Fruit fly (Drosophila melanogaster): ENCODE measurements around the gene Diap1.

The Diap1 gene

DNA sequence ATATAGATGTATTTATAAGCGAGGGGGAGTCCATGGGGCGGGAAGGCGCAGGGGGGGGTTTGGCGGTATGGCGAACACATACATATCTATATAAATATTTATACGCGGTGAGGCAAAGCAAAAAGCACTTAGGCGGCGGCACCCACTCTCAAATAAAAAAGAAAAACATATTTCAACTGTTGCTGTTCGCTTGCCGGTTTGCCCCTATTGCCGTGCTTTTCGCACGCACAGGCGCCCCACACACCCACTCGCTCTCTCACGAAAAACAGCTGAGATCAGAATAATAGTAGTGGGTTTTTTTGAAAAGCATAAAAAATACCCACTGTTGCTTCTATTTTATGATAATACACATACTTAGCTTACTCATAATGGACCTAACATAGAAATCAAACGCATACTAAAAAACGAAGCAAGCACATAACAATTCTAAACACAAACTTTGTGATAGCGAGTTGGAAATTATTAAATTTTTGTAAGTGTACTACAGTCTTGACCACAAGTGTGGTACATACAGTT lies 49.6 kb downstream of the Diap1 start (continued):
- TF ChIP-seq CG11085 (GFP tag; IDR thresholded peaks at IDR 0.05): 0 out of 2 replicates have a peak, but pooled peaks have one; percentile 5
- no peak for TF ChIP-seq pan (optimal IDR thresholded peaks at IDR 0.05)
- peak in 1 of 2 experiments; percentile 80 for TF ChIP-seq pan (GFP tag; optimal IDR thresholded peaks at IDR 0.05 in 1 of 2, IDR thresholded peaks at IDR 0.05 in 1 of 2)
- TF ChIP-seq tap (tag; optimal IDR thresholded peaks at IDR 0.05): peak; percentile 58
- peak; percentile 62 for TF ChIP-seq CG4854 (GFP tag; optimal IDR thresholded peaks at IDR 0.05)
- TF ChIP-seq Asciz (GFP tag; optimal IDR thresholded peaks at IDR 0.05): peak; percentile 22
- TF ChIP-seq Meics (GFP tag; optimal IDR thresholded peaks at IDR 0.05): peak; percentile 84
- peak; percentile 49; the same call in 1 of the 3 replicates for TF ChIP-seq zfh1 (GFP tag; IDR thresholded peaks at IDR 0.05)
- peak; percentile 62 for TF ChIP-seq HHEX (GFP tag; optimal IDR thresholded peaks at IDR 0.05)
- TF ChIP-seq CG13287 (GFP tag; IDR thresholded peaks at IDR 0.05; ENCODE audit: partially characterized antibody): no peak
- TF ChIP-seq D (optimal IDR thresholded peaks at IDR 0.05): no peak
- peak; percentile 23 for TF ChIP-seq D (GFP tag; optimal IDR thresholded peaks at IDR 0.05)
- TF ChIP-seq ro (GFP tag; IDR thresholded peaks at IDR 0.05): no peak
- no peak for TF ChIP-seq gsb-n (tag; optimal IDR thresholded peaks at IDR 0.05)
- no peak for TF ChIP-seq CG8765 (GFP tag; IDR thresholded peaks at IDR 0.05)
- TF ChIP-seq sna (GFP tag; IDR thresholded peaks at IDR 0.05; ENCODE audit: partially characterized antibody): no peak
- TF ChIP-seq CG10654 (GFP tag; optimal IDR thresholded peaks at IDR 0.05): no peak
- TF ChIP-seq Dip3 (GFP tag; optimal IDR thresholded peaks at IDR 0.05): peak; percentile 87
- TF ChIP-seq CG9727 (GFP tag; optimal IDR thresholded peaks at IDR 0.05): peak; percentile 81
- no peak for TF ChIP-seq CG8478 (optimal IDR thresholded peaks at IDR 0.05)
- peak; percentile 43; the same call in 1 of the 3 replicates for TF ChIP-seq H15 (GFP tag; IDR thresholded peaks at IDR 0.05)
- peak; percentile 28 for TF ChIP-seq dm (GFP tag; optimal IDR thresholded peaks at IDR 0.05)
- peak; percentile 87 for TF ChIP-seq CHES-1-like (GFP tag; optimal IDR thresholded peaks at IDR 0.05)
- TF ChIP-seq CG17186 (GFP tag; optimal IDR thresholded peaks at IDR 0.05): no peak
- peak; percentile 58 for TF ChIP-seq Oaz (GFP tag; IDR thresholded peaks at IDR 0.05)
- no peak for TF ChIP-seq CG2199 (GFP tag; IDR thresholded peaks at IDR 0.05)
- TF ChIP-seq eyg (GFP tag; optimal IDR thresholded peaks at IDR 0.05): peak; percentile 70
- TF ChIP-seq ATbp (GFP tag; optimal IDR thresholded peaks at IDR 0.05): no peak
- TF ChIP-seq CG1529 (GFP tag; optimal IDR thresholded peaks at IDR 0.05): peak; percentile 11
- peak; percentile 88 for TF ChIP-seq gem (tag; optimal IDR thresholded peaks at IDR 0.05)
- TF ChIP-seq Hand (GFP tag; optimal IDR thresholded peaks at IDR 0.05): peak; percentile 91
- peak; percentile 42 for TF ChIP-seq Mes4 (GFP tag; optimal IDR thresholded peaks at IDR 0.05)
- TF ChIP-seq CG10543 (GFP tag; optimal IDR thresholded peaks at IDR 0.05): peak; percentile 96
- peak; percentile 83 for TF ChIP-seq HmgZ (tag; optimal IDR thresholded peaks at IDR 0.05)
- TF ChIP-seq Sox102F (GFP tag; optimal IDR thresholded peaks at IDR 0.05): peak; percentile 62
- peak; percentile 91 for TF ChIP-seq lilli (GFP tag; optimal IDR thresholded peaks at IDR 0.05)
- peak; percentile 8 for TF ChIP-seq CG15011 (GFP tag; optimal IDR thresholded peaks at IDR 0.05)
- TF ChIP-seq D19B (GFP tag; optimal IDR thresholded peaks at IDR 0.05): peak; percentile 74
- TF ChIP-seq Scr (GFP tag; IDR thresholded peaks at IDR 0.05; ENCODE audit: partially characterized antibody): 0 out of 2 replicates have a peak, but pooled peaks have one; percentile 34
- TF ChIP-seq CG18764 (GFP tag; optimal IDR thresholded peaks at IDR 0.05): peak; percentile 25
- peak; percentile 14 for TF ChIP-seq emc (GFP tag; optimal IDR thresholded peaks at IDR 0.05)
- no peak; the same call in 1 of the 2 replicates for TF ChIP-seq CG14667 (GFP tag; IDR thresholded peaks at IDR 0.05)
- no peak for TF ChIP-seq hbn (GFP tag; IDR thresholded peaks at IDR 0.05; ENCODE audit: partially characterized antibody)
- peak; percentile 66; the same call in 1 of the 3 replicates for TF ChIP-seq CG34422 (GFP tag; IDR thresholded peaks at IDR 0.05)
- no peak for TF ChIP-seq amos (GFP tag; IDR thresholded peaks at IDR 0.05; ENCODE audit: partially characterized antibody)
- no peak for TF ChIP-seq CG10959 (GFP tag; IDR thresholded peaks at IDR 0.05)
- peak; percentile 45 for TF ChIP-seq CG4424 (GFP tag; optimal IDR thresholded peaks at IDR 0.05)
- peak; percentile 37 for TF ChIP-seq Atf3 (GFP tag; optimal IDR thresholded peaks at IDR 0.05)
- TF ChIP-seq klu (GFP tag; IDR thresholded peaks at IDR 0.05): peak; percentile 65; the same call in 1 of the 2 replicates
- TF ChIP-seq chn (GFP tag; optimal IDR thresholded peaks at IDR 0.05): peak; percentile 40
- peak; percentile 67 to 85 for TF ChIP-seq dpn (GFP tag; optimal IDR thresholded peaks at IDR 0.05)
